In the genomic region with DNA sequence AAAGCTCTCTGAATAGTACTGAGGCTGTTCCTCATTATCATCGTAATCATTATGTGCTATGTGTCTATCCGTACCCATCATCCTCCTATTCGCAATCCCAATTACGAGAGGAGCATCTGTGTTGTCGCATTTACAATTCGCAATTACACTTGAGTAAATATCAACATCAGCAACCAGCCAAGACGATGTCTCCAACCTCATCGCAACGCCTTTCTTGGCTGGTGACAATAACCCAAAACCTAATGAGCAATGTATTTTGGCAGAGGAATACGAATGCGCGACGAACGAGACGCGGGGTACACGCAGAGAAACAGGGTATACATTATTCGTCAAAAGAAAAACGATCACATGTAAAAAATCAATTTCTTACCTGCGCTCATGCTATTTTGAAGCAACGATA, we compare ENCODE assay signal across 4 fruit fly cellular contexts.
TF ChIP-seq lines count a peak whose summit lies in the region.

No protein-coding gene starts in this region.

- no peak for TF ChIP-seq CTCF in whole organism, embryonic (GFP tag; optimal IDR thresholded peaks at IDR 0.05; lab: Kevin White, UChicago)

TF ChIP-seq in whole organism, adult, 20 proteins besides CTCF, POLR2A, EP300 and RAD21:
- TF ChIP-seq Mnt (GFP tag; optimal IDR thresholded peaks at IDR 0.05; lab: Kevin White, UChicago), result peak; percentile 35
- peak; percentile 70 for TF ChIP-seq Crg-1 (GFP tag; optimal IDR thresholded peaks at IDR 0.05; lab: Kevin White, UChicago)
- no peak for TF ChIP-seq CG33017 (tag; optimal IDR thresholded peaks at IDR 0.05; lab: Kevin White, UChicago)
- TF ChIP-seq cic (GFP tag; optimal IDR thresholded peaks at IDR 0.05; lab: Kevin White, UChicago), result no peak
- no peak for TF ChIP-seq CG12768 (GFP tag; optimal IDR thresholded peaks at IDR 0.05; lab: Kevin White, UChicago)
- TF ChIP-seq pad (GFP tag; optimal IDR thresholded peaks at IDR 0.05; lab: Kevin White, UChicago), result peak; percentile 28
- TF ChIP-seq CG11617 (GFP tag; optimal IDR thresholded peaks at IDR 0.05; lab: Kevin White, UChicago), result no peak
- TF ChIP-seq tj (GFP tag; optimal IDR thresholded peaks at IDR 0.05; lab: Kevin White, UChicago), result peak; percentile 9
- no peak for TF ChIP-seq Hr96 (GFP tag; optimal IDR thresholded peaks at IDR 0.05; lab: Kevin White, UChicago)
- TF ChIP-seq ovo (GFP tag; optimal IDR thresholded peaks at IDR 0.05; lab: Kevin White, UChicago), result peak; percentile 28
- TF ChIP-seq CG7101 (tag; optimal IDR thresholded peaks at IDR 0.05; lab: Kevin White, UChicago), result peak; percentile 67
- peak; percentile 24 for TF ChIP-seq CG14711 (tag; optimal IDR thresholded peaks at IDR 0.05; lab: Kevin White, UChicago)
- TF ChIP-seq CG7045 (GFP tag; optimal IDR thresholded peaks at IDR 0.05; lab: Kevin White, UChicago), result peak; percentile 18
- TF ChIP-seq CG5204 (GFP tag; optimal IDR thresholded peaks at IDR 0.05; lab: Kevin White, UChicago), result no peak
- TF ChIP-seq CG1620 (GFP tag; optimal IDR thresholded peaks at IDR 0.05; lab: Kevin White, UChicago), result peak; percentile 28
- TF ChIP-seq cnc (optimal IDR thresholded peaks at IDR 0.05; lab: Kevin White, UChicago), result no peak
- peak; percentile 22 for TF ChIP-seq toe (GFP tag; optimal IDR thresholded peaks at IDR 0.05; lab: Kevin White, UChicago)
- TF ChIP-seq Clk (GFP tag; optimal IDR thresholded peaks at IDR 0.05; lab: Kevin White, UChicago), result no peak
- no peak for TF ChIP-seq kay (GFP tag; lab: Kevin White, UChicago; ENCODE audit: borderline replicate concordance)
- no peak for TF ChIP-seq bab1 (GFP tag; optimal IDR thresholded peaks at IDR 0.05; lab: Kevin White, UChicago)

TF ChIP-seq in whole organism, embryonic, 481 proteins besides CTCF, POLR2A, EP300 and RAD21 (continues in another document):
- TF ChIP-seq CG2678 (tag; optimal IDR thresholded peaks at IDR 0.05; lab: Kevin White, UChicago) (peak; percentile 44), ara (GFP tag; IDR thresholded peaks at IDR 0.05; lab: Robert Waterston, UW) (0 out of 2 replicates have a peak, but pooled peaks have one; percentile 9), Hey (tag; optimal IDR thresholded peaks at IDR 0.05; lab: Kevin White, UChicago) (peak; percentile 23), bab2 (GFP tag; optimal IDR thresholded peaks at IDR 0.05; lab: Kevin White, UChicago) (peak; percentile 28), caup (GFP tag; optimal IDR thresholded peaks at IDR 0.05; lab: Kevin White, UChicago; ENCODE audit: severe bottlenecking) (peak; percentile 63), Ssrp (tag; optimal IDR thresholded peaks at IDR 0.05; lab: Kevin White, UChicago) (no peak), schlank (tag; optimal IDR thresholded peaks at IDR 0.05; lab: Kevin White, UChicago) (peak; percentile 83), CG18599 (GFP tag; optimal IDR thresholded peaks at IDR 0.05; lab: Kevin White, UChicago) (peak; percentile 80), HLH54F (GFP tag; optimal IDR thresholded peaks at IDR 0.05; lab: Kevin White, UChicago) (peak; percentile 35), pfk (GFP tag; optimal IDR thresholded peaks at IDR 0.05; lab: Kevin White, UChicago) (no peak), HHEX (GFP tag; optimal IDR thresholded peaks at IDR 0.05; lab: Kevin White, UChicago) (peak; percentile 43), rib (GFP tag; IDR thresholded peaks at IDR 0.05; lab: Robert Waterston, UW) (0 out of 2 replicates have a peak, but pooled peaks have one; percentile 36), CG12769 (tag; optimal IDR thresholded peaks at IDR 0.05; lab: Kevin White, UChicago) (peak; percentile 58), ATbp (GFP tag; optimal IDR thresholded peaks at IDR 0.05; lab: Kevin White, UChicago) (peak; percentile 67), Trl (optimal IDR thresholded peaks at IDR 0.05; lab: Kevin White, UChicago) (no peak), Trl (GFP tag; optimal IDR thresholded peaks at IDR 0.05; lab: Kevin White, UChicago) (peak; percentile 28), Dek (tag; optimal IDR thresholded peaks at IDR 0.05; lab: Kevin White, UChicago) (peak; percentile 24), zfh2 (GFP tag; optimal IDR thresholded peaks at IDR 0.05; lab: Kevin White, UChicago) (peak; percentile 20), HmgZ (tag; optimal IDR thresholded peaks at IDR 0.05; lab: Kevin White, UChicago) (peak; percentile 7), Dbx (GFP tag; IDR thresholded peaks at IDR 0.05; lab: Robert Waterston, UW) (0 out of 3 replicates have a peak, but pooled peaks have one; percentile 23), trem (tag; optimal IDR thresholded peaks at IDR 0.05; lab: Kevin White, UChicago) (no peak), CG12659 (GFP tag; optimal IDR thresholded peaks at IDR 0.05; lab: Kevin White, UChicago) (peak; percentile 5)

TF ChIP-seq in whole organism, prepupa, 60 proteins besides CTCF, POLR2A, EP300 and RAD21:
- TF ChIP-seq CG34406 (GFP tag; optimal IDR thresholded peaks at IDR 0.05; lab: Kevin White, UChicago), result no peak
- peak; percentile 72 for TF ChIP-seq vri (GFP tag; optimal IDR thresholded peaks at IDR 0.05; lab: Kevin White, UChicago)
- TF ChIP-seq Met (GFP tag; optimal IDR thresholded peaks at IDR 0.05; lab: Kevin White, UChicago), result peak; percentile 41
- no peak for TF ChIP-seq cyc (GFP tag; optimal IDR thresholded peaks at IDR 0.05; lab: Kevin White, UChicago)
- peak; percentile 42 for TF ChIP-seq Smox (GFP tag; optimal IDR thresholded peaks at IDR 0.05; lab: Kevin White, UChicago)
- peak; percentile 43 for TF ChIP-seq Sox102F (GFP tag; optimal IDR thresholded peaks at IDR 0.05; lab: Kevin White, UChicago)
- peak; percentile 16 for TF ChIP-seq CG10631 (GFP tag; optimal IDR thresholded peaks at IDR 0.05; lab: Kevin White, UChicago)
- TF ChIP-seq fkh (GFP tag; optimal IDR thresholded peaks at IDR 0.05; lab: Kevin White, UChicago), result peak; percentile 33
- TF ChIP-seq svp (GFP tag; lab: Kevin White, UChicago), result no peak

TF ChIP-seq in whole organism, wandering third instar larva, 38 proteins besides CTCF, POLR2A, EP300 and RAD21:
- TF ChIP-seq psq (GFP tag; optimal IDR thresholded peaks at IDR 0.05; lab: Kevin White, UChicago) (peak; percentile 79), GATAd (GFP tag; optimal IDR thresholded peaks at IDR 0.05; lab: Kevin White, UChicago) (peak; percentile 88), h (GFP tag; optimal IDR thresholded peaks at IDR 0.05; lab: Kevin White, UChicago) (peak; percentile 96), Abd-B (GFP tag; optimal IDR thresholded peaks at IDR 0.05; lab: Kevin White, UChicago) (no peak), CG9705 (GFP tag; optimal IDR thresholded peaks at IDR 0.05; lab: Kevin White, UChicago) (peak; percentile 77), fru (GFP tag; optimal IDR thresholded peaks at IDR 0.05; lab: Kevin White, UChicago) (peak; percentile 84), dsf (GFP tag; optimal IDR thresholded peaks at IDR 0.05; lab: Kevin White, UChicago; ENCODE audit: borderline replicate concordance) (peak; percentile 84), woc (GFP tag; optimal IDR thresholded peaks at IDR 0.05; lab: Kevin White, UChicago) (peak; percentile 72), Hnf4 (GFP tag; optimal IDR thresholded peaks at IDR 0.05; lab: Kevin White, UChicago) (peak; percentile 97), OdsH (GFP tag; optimal IDR thresholded peaks at IDR 0.05; lab: Kevin White, UChicago) (peak; percentile 92), dl (GFP tag; optimal IDR thresholded peaks at IDR 0.05; lab: Kevin White, UChicago; ENCODE audit: insufficient read depth in 1 of 2, partially characterized antibody in 2 of 2) (no peak), Myc (optimal IDR thresholded peaks at IDR 0.05; lab: Kevin White, UChicago) (no peak), Vsx2 (GFP tag; optimal IDR thresholded peaks at IDR 0.05; lab: Kevin White, UChicago; ENCODE audit: partially characterized antibody) (no peak), Hr83 (GFP tag; optimal IDR thresholded peaks at IDR 0.05; lab: Kevin White, UChicago; ENCODE audit: poor library complexity, severe bottlenecking) (peak; percentile 100), sage (GFP tag; optimal IDR thresholded peaks at IDR 0.05; lab: Kevin White, UChicago) (peak; percentile 80), Mio (GFP tag; optimal IDR thresholded peaks at IDR 0.05; lab: Kevin White, UChicago) (peak; percentile 60), CrebA (GFP tag; optimal IDR thresholded peaks at IDR 0.05; lab: Kevin White, UChicago; ENCODE audit: borderline replicate concordance) (peak; percentile 5), lola (GFP tag; optimal IDR thresholded peaks at IDR 0.05; lab: Kevin White, UChicago) (no peak), pan (optimal IDR thresholded peaks at IDR 0.05; lab: Kevin White, UChicago) (no peak), Rel (GFP tag; optimal IDR thresholded peaks at IDR 0.05; lab: Kevin White, UChicago) (peak; percentile 60), Rel (tag; optimal IDR thresholded peaks at IDR 0.05; lab: Kevin White, UChicago) (peak; percentile 40), brk (GFP tag; optimal IDR thresholded peaks at IDR 0.05; lab: Kevin White, UChicago) (peak; percentile 89), usp (GFP tag; optimal IDR thresholded peaks at IDR 0.05; lab: Kevin White, UChicago) (no peak), Dif (GFP tag; optimal IDR thresholded peaks at IDR 0.05; lab: Kevin White, UChicago; ENCODE audit: partially characterized antibody) (no peak), sv (GFP tag; optimal IDR thresholded peaks at IDR 0.05; lab: Kevin White, UChicago) (no peak), Sp1 (GFP tag; optimal IDR thresholded peaks at IDR 0.05; lab: Kevin White, UChicago) (peak; percentile 78), jim (GFP tag; optimal IDR thresholded peaks at IDR 0.05; lab: Kevin White, UChicago) (peak; percentile 97), N (GFP tag; optimal IDR thresholded peaks at IDR 0.05; lab: Kevin White, UChicago) (no peak), tai (GFP tag; optimal IDR thresholded peaks at IDR 0.05; lab: Kevin White, UChicago) (peak; percentile 94), Jra (GFP tag; optimal IDR thresholded peaks at IDR 0.05; lab: Kevin White, UChicago) (peak; percentile 96), br (GFP tag; optimal IDR thresholded peaks at IDR 0.05; lab: Kevin White, UChicago) (peak; percentile 90), ey (GFP tag; optimal IDR thresholded peaks at IDR 0.05; lab: Kevin White, UChicago) (peak; percentile 65), Dfd (GFP tag; optimal IDR thresholded peaks at IDR 0.05; lab: Kevin White, UChicago) (no peak), dmrt93B (GFP tag; optimal IDR thresholded peaks at IDR 0.05; lab: Kevin White, UChicago) (peak; percentile 58), Hr78 (GFP tag; optimal IDR thresholded peaks at IDR 0.05; lab: Kevin White, UChicago) (no peak), CG32264 (GFP tag; optimal IDR thresholded peaks at IDR 0.05; lab: Kevin White, UChicago) (peak; percentile 87), rgr (GFP tag; optimal IDR thresholded peaks at IDR 0.05; lab: Kevin White, UChicago) (peak; percentile 96), foxo (GFP tag; optimal IDR thresholded peaks at IDR 0.05; lab: Kevin White, UChicago) (peak in 1 of 2 experiments; percentile 88), HLH106 (tag; optimal IDR thresholded peaks at IDR 0.05; lab: Kevin White, UChicago) (peak; percentile 65)
